Fruit fly (Drosophila melanogaster) whole organism, embryonic: ENCODE results near the gene ABCB7.

Source experiments
- Ada2b ChIP-seq: fragments of 200-800 bp; sonication (Bioruptor generic); IDR thresholded peaks from 2 replicates; pipeline ENCODE4 v1.3.6; 2022; ENCODE audit warnings: missing biosample characterization, missing genetic modification characterization
- Aef1 ChIP-seq: fragments of 200-800 bp; sonication (Bioruptor generic); IDR thresholded peaks from 3 replicates; pipeline ENCODE4 v1.3.6; 2022; ENCODE audit warnings: missing biosample characterization, missing genetic modification characterization
- Atf6 ChIP-seq: fragments of 200-800 bp; sonication (Bioruptor generic); IDR thresholded peaks from 2 replicates; pipeline ENCODE4 v1.3.6; 2022; ENCODE audit warnings: missing biosample characterization, missing genetic modification characterization
- Awh ChIP-seq: fragments of 200-800 bp; sonication (Bioruptor generic); IDR thresholded peaks from 2 replicates; pipeline ENCODE4, ENCODE4 v1.3.6; 2022; ENCODE audit warnings: missing biosample characterization, missing genetic modification characterization
- CG11247 ChIP-seq: fragments of 200-800 bp; sonication (Bioruptor generic); IDR thresholded peaks from 2 replicates; pipeline ENCODE4 v1.3.6; 2022; ENCODE audit warnings: missing biosample characterization, missing genetic modification characterization
- CG11398 ChIP-seq: fragments of 200-800 bp; sonication (Bioruptor generic); optimal IDR thresholded peaks from 2 replicates; lab custom pipeline; 2016; ENCODE audit warnings: missing biosample characterization, missing genetic modification characterization
- CG12391 ChIP-seq: fragments of 200-800 bp; sonication (Bioruptor generic); optimal IDR thresholded peaks from 3 replicates; lab custom pipeline; 2018; ENCODE audit warnings: missing biosample characterization, mild to moderate bottlenecking, missing genetic modification characterization, moderate library complexity
- CG13296 ChIP-seq: fragments of 200-800 bp; sonication (Bioruptor generic); optimal IDR thresholded peaks from 3 replicates; lab custom pipeline; 2018; ENCODE audit warnings: missing biosample characterization, mild to moderate bottlenecking, missing genetic modification characterization
- CG13424 ChIP-seq: fragments of 200-800 bp; sonication (Bioruptor generic); optimal IDR thresholded peaks from 2 replicates; lab custom pipeline; 2019; ENCODE audit warnings: missing biosample characterization, mild to moderate bottlenecking, missing genetic modification characterization, moderate library complexity
- CG1529 ChIP-seq: fragments of 200-800 bp; sonication (Bioruptor generic); optimal IDR thresholded peaks from 3 replicates; lab custom pipeline; 2018; ENCODE audit warnings: missing biosample characterization, missing genetic modification characterization
- CG1792 ChIP-seq: fragments of 200-800 bp; sonication (Bioruptor generic); optimal IDR thresholded peaks from 2 replicates; lab custom pipeline; 2016; ENCODE audit warnings: missing biosample characterization, missing genetic modification characterization
- CG2202 ChIP-seq: fragments of 200-800 bp; sonication (Bioruptor generic); optimal IDR thresholded peaks from 2 replicates; lab custom pipeline; 2018; ENCODE audit warnings: missing biosample characterization, mild to moderate bottlenecking, missing genetic modification characterization
- CG2678 ChIP-seq: fragments of 200-800 bp; sonication (Bioruptor generic); optimal IDR thresholded peaks from 3 replicates; lab custom pipeline; 2019; ENCODE audit warnings: missing biosample characterization, mild to moderate bottlenecking, missing genetic modification characterization, moderate library complexity
- CG32767 ChIP-seq: fragments of 200-800 bp; sonication (Bioruptor generic); IDR thresholded peaks from 2 replicates; pipeline ENCODE4 v1.3.6; 2022; ENCODE audit warnings: missing biosample characterization, missing genetic modification characterization
- CG4424 ChIP-seq: fragments of 200-800 bp; sonication (Bioruptor generic); optimal IDR thresholded peaks from 3 replicates; lab custom pipeline; 2016; ENCODE audit warnings: missing biosample characterization, missing genetic modification characterization
- CG6654 ChIP-seq: fragments of 200-800 bp; sonication (Bioruptor generic); optimal IDR thresholded peaks from 2 replicates; lab custom pipeline; 2017; ENCODE audit warnings: missing biosample characterization, mild to moderate bottlenecking, missing genetic modification characterization
- CG7271 ChIP-seq: fragments of 200-800 bp; sonication (Bioruptor generic); optimal IDR thresholded peaks from 2 replicates; lab custom pipeline; 2018; ENCODE audit warnings: missing biosample characterization, mild to moderate bottlenecking, missing genetic modification characterization, moderate library complexity
- CG7357 ChIP-seq: fragments of 200-800 bp; sonication (Bioruptor generic); IDR thresholded peaks from 3 replicates; pipeline ENCODE4 v1.3.6; 2022; ENCODE audit warnings: missing biosample characterization, missing genetic modification characterization
- CG7928 ChIP-seq: fragments of 200-800 bp; sonication (Bioruptor generic); optimal IDR thresholded peaks from 2 replicates; lab custom pipeline; 2017; ENCODE audit warnings: missing biosample characterization, mild to moderate bottlenecking, missing genetic modification characterization
- CG9609 ChIP-seq: fragments of 200-800 bp; sonication (Bioruptor generic); optimal IDR thresholded peaks from 3 replicates; lab custom pipeline; 2016; ENCODE audit warnings: missing biosample characterization, missing genetic modification characterization
- CG9797 ChIP-seq: fragments of 200-800 bp; sonication (Bioruptor generic); optimal IDR thresholded peaks from 3 replicates; lab custom pipeline; 2018; ENCODE audit warnings: missing biosample characterization, mild to moderate bottlenecking, missing genetic modification characterization
- D ChIP-seq, 2 experiments: fragments of 200-800 bp in 1 of 2; fragments of >200 bp in 1 of 2; sonication (Bioruptor generic) in 1 of 2; optimal IDR thresholded peaks; 2 replicates in 1 of 2; 3 replicates in 1 of 2; lab custom pipeline; 2017; ENCODE audit warnings: mild to moderate bottlenecking in 1 of 2, missing biosample characterization in 1 of 2, missing genetic modification characterization in 1 of 2, missing genetic modification reagents in 1 of 2
- Dad ChIP-seq: fragments of 200-800 bp; sonication (Bioruptor generic); optimal IDR thresholded peaks from 3 replicates; lab custom pipeline; 2016; ENCODE audit warnings: missing biosample characterization, missing genetic modification characterization
- Dbx ChIP-seq: fragments of 200-800 bp; sonication (Bioruptor generic); IDR thresholded peaks from 3 replicates; pipeline ENCODE4 v1.3.6; 2022; ENCODE audit warnings: missing biosample characterization, missing genetic modification characterization
- Doc2 ChIP-seq: fragments of 200-800 bp; sonication (Bioruptor generic); IDR thresholded peaks from 2 replicates; pipeline ENCODE4 v1.3.6; 2022; ENCODE audit warnings: missing biosample characterization, missing genetic modification characterization
- Drgx ChIP-seq: fragments of 200-800 bp; sonication (Bioruptor generic); IDR thresholded peaks from 2 replicates; pipeline ENCODE4 v1.3.6; 2022; ENCODE audit warnings: missing biosample characterization, missing genetic modification characterization
- E2f2 ChIP-seq: fragments of 200-800 bp; sonication (Bioruptor generic); IDR thresholded peaks from 2 replicates; pipeline ENCODE4 v1.3.6; 2022; ENCODE audit warnings: missing biosample characterization, missing genetic modification characterization
- Hr3 ChIP-seq: fragments of 200-800 bp; sonication (Bioruptor generic); optimal IDR thresholded peaks from 3 replicates; lab custom pipeline; 2016; ENCODE audit warnings: missing biosample characterization, missing genetic modification characterization
- Jarid2 ChIP-seq: fragments of 200-800 bp; sonication (Bioruptor generic); optimal IDR thresholded peaks from 3 replicates; lab custom pipeline; 2017; ENCODE audit warnings: mild to moderate bottlenecking, missing biosample characterization, missing genetic modification reagents, missing genetic modification characterization
- Nf-YA ChIP-seq: fragments of 200-800 bp; sonication (Bioruptor generic); IDR thresholded peaks from 2 replicates; pipeline ENCODE4 v1.3.6; 2022; ENCODE audit warnings: missing biosample characterization, missing genetic modification characterization
- Oaz ChIP-seq: fragments of 200-800 bp; sonication (Bioruptor generic); IDR thresholded peaks from 2 replicates; pipeline ENCODE4 v1.3.6; 2022; ENCODE audit warnings: missing biosample characterization, missing genetic modification characterization
- Optix ChIP-seq: fragments of 200-800 bp; sonication (Bioruptor generic); IDR thresholded peaks from 3 replicates; pipeline ENCODE4 v1.3.6; 2022; ENCODE audit warnings: missing biosample characterization, missing genetic modification characterization
- Side ChIP-seq: fragments of 200-800 bp; sonication (Bioruptor generic); optimal IDR thresholded peaks from 2 replicates; lab custom pipeline; 2016; ENCODE audit warnings: missing biosample characterization, missing genetic modification characterization
- ase ChIP-seq: fragments of 200-800 bp; sonication (Bioruptor generic); IDR thresholded peaks from 3 replicates; pipeline ENCODE4 v1.3.6; 2022; ENCODE audit warnings: missing biosample characterization, missing genetic modification characterization
- bowl ChIP-seq: fragments of 200-800 bp; sonication (Bioruptor generic); IDR thresholded peaks from 2 replicates; pipeline ENCODE4 v1.3.6; 2022; ENCODE audit warnings: missing biosample characterization, missing genetic modification characterization
- chinmo ChIP-seq: fragments of 200-800 bp; sonication (Bioruptor generic); IDR thresholded peaks from 4 replicates; pipeline ENCODE4 v1.3.6; 2022; ENCODE audit warnings: missing biosample characterization, missing genetic modification characterization; ENCODE audit not compliant: partially characterized antibody
- chm ChIP-seq: fragments of 200-800 bp; sonication (Bioruptor generic); IDR thresholded peaks from 2 replicates; pipeline ENCODE4 v1.3.6; 2022; ENCODE audit warnings: missing biosample characterization, missing genetic modification characterization
- dm ChIP-seq: fragments of 200-800 bp; sonication (Bioruptor generic); optimal IDR thresholded peaks from 3 replicates; lab custom pipeline; 2016; ENCODE audit warnings: missing biosample characterization, missing genetic modification characterization
- gce ChIP-seq: fragments of 200-800 bp; sonication (Bioruptor generic); IDR thresholded peaks from 3 replicates; pipeline ENCODE4 v1.3.6; 2022; ENCODE audit warnings: missing biosample characterization, missing genetic modification characterization
- lola ChIP-seq, 3 experiments: fragments of >200 bp in 2 of 3; fragments of 200-800 bp in 1 of 3; sonication (Bioruptor generic) in 1 of 3; optimal IDR thresholded peaks; 2 replicates each; lab custom pipeline; 2017 to 2019; ENCODE audit warnings: missing biosample characterization in 3 of 3, missing genetic modification characterization in 3 of 3, mild to moderate bottlenecking in 1 of 3, moderate library complexity in 1 of 3
- lov ChIP-seq, 2 experiments: fragments of 200-800 bp in 1 of 2; fragments of >200 bp in 1 of 2; sonication (Bioruptor generic) in 1 of 2; IDR thresholded peaks in 1 of 2; optimal IDR thresholded peaks in 1 of 2; 2 replicates in 1 of 2; 3 replicates in 1 of 2; pipeline versions ENCODE4 v1.3.6 to Lab custom; 2017 to 2022; ENCODE audit warnings: missing biosample characterization in 1 of 2, missing genetic modification characterization in 1 of 2
- nerfin-2 ChIP-seq: fragments of 200-800 bp; sonication (Bioruptor generic); IDR thresholded peaks from 2 replicates; pipeline ENCODE4 v1.3.6; 2022; ENCODE audit warnings: missing biosample characterization, missing genetic modification characterization; ENCODE audit not compliant: partially characterized antibody
- nom ChIP-seq: fragments of 200-800 bp; sonication (Bioruptor generic); optimal IDR thresholded peaks from 2 replicates; lab custom pipeline; 2017; ENCODE audit warnings: missing biosample characterization, missing genetic modification characterization, mild to moderate bottlenecking, moderate library complexity, missing genetic modification reagents
- p53 ChIP-seq: fragments of 200-800 bp; sonication (Bioruptor generic); optimal IDR thresholded peaks from 2 replicates; lab custom pipeline; 2016; ENCODE audit warnings: missing biosample characterization, missing genetic modification characterization
- pita ChIP-seq: fragments of 200-800 bp; sonication (Bioruptor generic); optimal IDR thresholded peaks from 2 replicates; lab custom pipeline; 2017; ENCODE audit warnings: missing biosample characterization, mild to moderate bottlenecking, missing genetic modification characterization
- sim ChIP-seq: fragments of 200-800 bp; sonication (Bioruptor generic); IDR thresholded peaks from 2 replicates; pipeline ENCODE4 v1.3.6; 2022; ENCODE audit warnings: missing biosample characterization, missing genetic modification characterization
- sqz ChIP-seq: fragments of 200-800 bp; sonication (Bioruptor generic); optimal IDR thresholded peaks from 3 replicates; lab custom pipeline; 2018; ENCODE audit warnings: missing biosample characterization, mild to moderate bottlenecking, missing genetic modification characterization
- trh ChIP-seq: fragments of 200-800 bp; sonication (Bioruptor generic); optimal IDR thresholded peaks from 2 replicates; lab custom pipeline; 2016; ENCODE audit warnings: missing biosample characterization, missing genetic modification characterization
- zfh2 ChIP-seq: fragments of 200-800 bp; sonication (Bioruptor generic); optimal IDR thresholded peaks from 2 replicates; lab custom pipeline; 2016; ENCODE audit warnings: missing biosample characterization, missing genetic modification characterization

The ABCB7 gene

dm6 chr3L:1639185-1639812, 21.1 kb downstream of the ABCB7 start, which contains the start of the genes Mettl2 and Bgb (continued):
- peak; percentile 71 for TF ChIP-seq Ada2b (GFP tag; lab: Robert Waterston, UW)
- no peak for TF ChIP-seq sim (GFP tag; lab: Robert Waterston, UW)
- peak; percentile 52; the same call in 1 of the 3 replicates for TF ChIP-seq Optix (GFP tag; lab: Robert Waterston, UW)
- TF ChIP-seq CG11398 (GFP tag; lab: Kevin White, UChicago) = no peak
- peak; percentile 52; the same call in 1 of the 2 replicates for TF ChIP-seq Atf6 (GFP tag; lab: Robert Waterston, UW)
- peak; percentile 16 for TF ChIP-seq CG6654
- TF ChIP-seq lola (GFP tag; optimal IDR thresholded peaks at IDR 0.05; lab: Kevin White, UChicago) = peak in 1 of 3 experiments; percentile 72
- no peak for TF ChIP-seq Jarid2 (GFP tag; lab: Kevin White, UChicago)
- TF ChIP-seq bowl (GFP tag; lab: Robert Waterston, UW) = no peak
- peak; percentile 57; the same call in 1 of the 2 replicates for TF ChIP-seq Doc2
- peak; percentile 72 for TF ChIP-seq Side (GFP tag; lab: Kevin White, UChicago)
- peak; percentile 68 for TF ChIP-seq CG11247
- TF ChIP-seq nom = peak; percentile 9
- TF ChIP-seq D (optimal IDR thresholded peaks at IDR 0.05; lab: Kevin White, UChicago) = no peak
- TF ChIP-seq D (GFP tag; optimal IDR thresholded peaks at IDR 0.05; lab: Kevin White, UChicago) = peak; percentile 46
- peak; percentile 85 for TF ChIP-seq CG2678 (tag; lab: Kevin White, UChicago)
- TF ChIP-seq chm (GFP tag; lab: Robert Waterston, UW) = 0 out of 2 replicates have a peak, but pooled peaks have one; percentile 35
- peak; percentile 80 for TF ChIP-seq E2f2 (GFP tag; lab: Robert Waterston, UW)
- TF ChIP-seq nerfin-2 (GFP tag; lab: Robert Waterston, UW) = no peak
- TF ChIP-seq zfh2 (GFP tag; lab: Kevin White, UChicago) = peak; percentile 91
- peak; percentile 75 for TF ChIP-seq CG12391 (tag; lab: Kevin White, UChicago)
- TF ChIP-seq Oaz = peak; percentile 49
- no peak for TF ChIP-seq pita (GFP tag; lab: Kevin White, UChicago)
- peak; percentile 67 for TF ChIP-seq Dad (GFP tag; lab: Kevin White, UChicago)
- TF ChIP-seq Hr3 = peak; percentile 80
- TF ChIP-seq Dbx (GFP tag; lab: Robert Waterston, UW) = peak; percentile 81
- TF ChIP-seq Drgx (GFP tag; lab: Robert Waterston, UW) = peak; percentile 43; the same call in 1 of the 2 replicates
- peak; percentile 13 for TF ChIP-seq CG13296 (GFP tag; lab: Kevin White, UChicago)
- peak; percentile 76 for TF ChIP-seq CG13424 (tag; lab: Kevin White, UChicago)
- TF ChIP-seq Nf-YA = no peak
- TF ChIP-seq CG9797 (GFP tag; lab: Kevin White, UChicago) = peak; percentile 76
- no peak for TF ChIP-seq sqz (GFP tag; lab: Kevin White, UChicago)
- peak; percentile 81 for TF ChIP-seq CG9609 (GFP tag; lab: Kevin White, UChicago)
- TF ChIP-seq p53 (GFP tag; lab: Kevin White, UChicago) = peak; percentile 18
- TF ChIP-seq CG1529 (GFP tag; lab: Kevin White, UChicago) = peak; percentile 6
- TF ChIP-seq ase (GFP tag; lab: Robert Waterston, UW) = peak; percentile 82; the same call in 2 of the 3 replicates
- TF ChIP-seq gce (GFP tag; lab: Robert Waterston, UW) = no peak
- TF ChIP-seq CG7357 = peak; percentile 75
- TF ChIP-seq CG7928 (GFP tag; lab: Kevin White, UChicago) = peak; percentile 2
- peak; percentile 85 for TF ChIP-seq Aef1 (GFP tag; lab: Robert Waterston, UW)
- TF ChIP-seq lov (optimal IDR thresholded peaks at IDR 0.05; lab: Kevin White, UChicago) = no peak
- 0 out of 3 replicates have a peak, but pooled peaks have one; percentile 29 for TF ChIP-seq lov (GFP tag; IDR thresholded peaks at IDR 0.05; lab: Robert Waterston, UW)
- TF ChIP-seq CG1792 (GFP tag; lab: Kevin White, UChicago) = peak; percentile 74
- TF ChIP-seq CG32767 (GFP tag; lab: Robert Waterston, UW) = peak; percentile 86
- TF ChIP-seq CG7271 = no peak
- peak; percentile 25; the same call in 1 of the 2 replicates for TF ChIP-seq Awh
- peak; percentile 84 for TF ChIP-seq CG4424
- TF ChIP-seq CG2202 (tag; lab: Kevin White, UChicago) = peak; percentile 1
- TF ChIP-seq chinmo (GFP tag; lab: Robert Waterston, UW) = no peak
- peak; percentile 35 for TF ChIP-seq dm (GFP tag; lab: Kevin White, UChicago)
- no peak for TF ChIP-seq trh (GFP tag; lab: Kevin White, UChicago)
